Fruit fly (Drosophila melanogaster) whole organism, prepupa: Measurements from ENCODE around the gene Jupiter.
A peak's percentile ranks its signal among the peaks of the same experiment; 100 is the strongest.

Experiments used
- CG10631 ChIP-seq: fragments of 200-800 bp; sonication (Bioruptor generic); optimal IDR thresholded peaks from 2 replicates; lab custom pipeline; 2016; ENCODE audit warnings: missing biosample characterization, missing genetic modification characterization
- CG11294 ChIP-seq: fragments of 200-800 bp; sonication (Bioruptor generic); IDR thresholded peaks from 2 replicates; pipeline ENCODE4 v1.3.6; 2022; ENCODE audit warnings: missing biosample characterization, missing genetic modification characterization
- CG11762 ChIP-seq: fragments of 200-800 bp; sonication (Bioruptor generic); optimal IDR thresholded peaks from 3 replicates; lab custom pipeline; 2016; ENCODE audit warnings: missing biosample characterization, missing genetic modification characterization; ENCODE audit not compliant: insufficient read depth
- CG11902 ChIP-seq: fragments of 200-800 bp; sonication (Bioruptor generic); optimal IDR thresholded peaks from 3 replicates; lab custom pipeline; 2016; ENCODE audit warnings: missing biosample characterization, missing genetic modification characterization
- CG16779 ChIP-seq: fragments of 200-800 bp; sonication (Bioruptor generic); optimal IDR thresholded peaks from 3 replicates; lab custom pipeline; 2017; ENCODE audit warnings: missing biosample characterization, mild to moderate bottlenecking, missing genetic modification characterization
- CG3032 ChIP-seq: fragments of 200-800 bp; optimal IDR thresholded peaks from 2 replicates; lab custom pipeline; 2019; ENCODE audit warnings: missing biosample characterization, mild to moderate bottlenecking, missing genetic modification characterization, moderate library complexity
- CG31627 ChIP-seq: fragments of 200-800 bp; sonication (Bioruptor generic); optimal IDR thresholded peaks from 3 replicates; lab custom pipeline; 2016; ENCODE audit warnings: missing biosample characterization, missing genetic modification characterization
- CG32006 ChIP-seq: fragments of 200-800 bp; sonication (Bioruptor generic); optimal IDR thresholded peaks from 3 replicates; lab custom pipeline; 2017; ENCODE audit warnings: missing biosample characterization, mild to moderate bottlenecking, missing genetic modification characterization
- CG34406 ChIP-seq: fragments of 200-800 bp; sonication (Bioruptor generic); optimal IDR thresholded peaks from 3 replicates; lab custom pipeline; 2016; ENCODE audit warnings: missing biosample characterization, missing genetic modification characterization
- CG3919 ChIP-seq: fragments of 200-800 bp; sonication (Bioruptor generic); optimal IDR thresholded peaks from 3 replicates; lab custom pipeline; 2016; ENCODE audit warnings: missing biosample characterization, missing genetic modification characterization
- CG4318 ChIP-seq: fragments of 200-800 bp; sonication (Bioruptor generic); optimal IDR thresholded peaks from 3 replicates; lab custom pipeline; 2017; ENCODE audit warnings: missing biosample characterization, mild to moderate bottlenecking, missing genetic modification characterization
- CG6276 ChIP-seq: fragments of 200-800 bp; sonication (Bioruptor generic); optimal IDR thresholded peaks from 2 replicates; lab custom pipeline; 2017; ENCODE audit warnings: missing biosample characterization, mild to moderate bottlenecking, missing genetic modification characterization
- CG6792 ChIP-seq: fragments of 200-800 bp; sonication (Bioruptor generic); optimal IDR thresholded peaks from 3 replicates; lab custom pipeline; 2016; ENCODE audit warnings: missing biosample characterization, missing genetic modification characterization
- CG6808 ChIP-seq: fragments of 200-800 bp; sonication (Bioruptor generic); optimal IDR thresholded peaks from 3 replicates; lab custom pipeline; 2017; ENCODE audit warnings: missing biosample characterization, missing genetic modification characterization, mild to moderate bottlenecking, moderate library complexity, missing genetic modification reagents
- CG7368 ChIP-seq: fragments of 200-800 bp; sonication (Bioruptor generic); optimal IDR thresholded peaks from 3 replicates; lab custom pipeline; 2016; ENCODE audit warnings: missing biosample characterization, missing genetic modification characterization
- CG8119 ChIP-seq: fragments of 200-800 bp; sonication (Bioruptor generic); IDR thresholded peaks from 3 replicates; pipeline ENCODE4 v1.3.6; 2022; ENCODE audit warnings: missing biosample characterization, missing genetic modification characterization
- CG9139 ChIP-seq: fragments of 200-800 bp; sonication (Bioruptor generic); optimal IDR thresholded peaks from 3 replicates; lab custom pipeline; 2017; ENCODE audit warnings: missing biosample characterization, mild to moderate bottlenecking, missing genetic modification characterization
- Eip78C ChIP-seq: fragments of 200-800 bp; sonication (Bioruptor generic); peaks from one replicate; lab custom pipeline; 2016; ENCODE audit warnings: missing biosample characterization, missing genetic modification characterization
- Eip93F ChIP-seq: fragments of 200-800 bp; sonication (Bioruptor generic); optimal IDR thresholded peaks from 2 replicates; lab custom pipeline; 2016; ENCODE audit warnings: missing biosample characterization, mild to moderate bottlenecking, missing genetic modification characterization
- Ets21C ChIP-seq: fragments of 200-800 bp; sonication (Bioruptor generic); optimal IDR thresholded peaks from 3 replicates; lab custom pipeline; 2016; ENCODE audit warnings: missing biosample characterization, missing genetic modification characterization
- Ets96B ChIP-seq: fragments of 200-800 bp; optimal IDR thresholded peaks from 2 replicates; lab custom pipeline; 2019; ENCODE audit warnings: missing biosample characterization, mild to moderate bottlenecking, missing genetic modification characterization, moderate library complexity
- Gug ChIP-seq: fragments of 200-800 bp; sonication (Bioruptor generic); IDR thresholded peaks from 2 replicates; pipeline ENCODE4 v1.3.6; 2022; ENCODE audit warnings: missing biosample characterization, missing genetic modification characterization
- Hr38 ChIP-seq: sonication (Bioruptor generic); optimal IDR thresholded peaks from 2 replicates; lab custom pipeline; 2016; ENCODE audit warnings: missing biosample characterization, missing genetic modification characterization
- Hr39 ChIP-seq: fragments of 200-800 bp; sonication (Bioruptor generic); optimal IDR thresholded peaks from 2 replicates; lab custom pipeline; 2016; ENCODE audit warnings: missing biosample characterization, missing genetic modification characterization
- Hr4 ChIP-seq: fragments of 200-800 bp; sonication (Bioruptor generic); optimal IDR thresholded peaks from 3 replicates; lab custom pipeline; 2016; ENCODE audit warnings: missing biosample characterization, missing genetic modification characterization
- Met ChIP-seq: fragments of 200-800 bp; sonication (Bioruptor generic); optimal IDR thresholded peaks from 3 replicates; lab custom pipeline; 2016; ENCODE audit warnings: missing biosample characterization, missing genetic modification characterization
- Smox ChIP-seq: fragments of 200-800 bp; sonication (Bioruptor generic); optimal IDR thresholded peaks from 3 replicates; lab custom pipeline; 2016; ENCODE audit warnings: missing biosample characterization, missing genetic modification characterization
- Sox14 ChIP-seq: fragments of 200-800 bp; sonication (Bioruptor generic); optimal IDR thresholded peaks from 3 replicates; lab custom pipeline; 2016; ENCODE audit warnings: missing biosample characterization, missing genetic modification characterization
- Sox15 ChIP-seq: fragments of 200-800 bp; sonication (Bioruptor generic); optimal IDR thresholded peaks from 3 replicates; lab custom pipeline; 2016; ENCODE audit warnings: missing biosample characterization, missing genetic modification characterization
- achi ChIP-seq: fragments of 200-800 bp; sonication (Bioruptor generic); optimal IDR thresholded peaks from 3 replicates; lab custom pipeline; 2016; ENCODE audit warnings: missing biosample characterization, missing genetic modification characterization
- cyc ChIP-seq: fragments of 200-800 bp; sonication (Bioruptor generic); optimal IDR thresholded peaks from 3 replicates; lab custom pipeline; 2016; ENCODE audit warnings: missing biosample characterization, missing genetic modification characterization
- dac ChIP-seq: fragments of 200-800 bp; sonication (Bioruptor generic); optimal IDR thresholded peaks from 2 replicates; lab custom pipeline; 2017; ENCODE audit warnings: missing biosample characterization, mild to moderate bottlenecking, missing genetic modification characterization
- dsx ChIP-seq: fragments of 200-800 bp; optimal IDR thresholded peaks from 3 replicates; lab custom pipeline; 2019; ENCODE audit warnings: missing biosample characterization, mild to moderate bottlenecking, missing genetic modification characterization, moderate library complexity; ENCODE audit not compliant: poor library complexity, severe bottlenecking
- eg ChIP-seq: fragments of 200-800 bp; sonication (Bioruptor generic); IDR thresholded peaks from 3 replicates; pipeline ENCODE4 v1.3.6; 2022; ENCODE audit warnings: missing biosample characterization, missing genetic modification characterization
- esn ChIP-seq: fragments of 200-800 bp; sonication (Bioruptor generic); optimal IDR thresholded peaks from 2 replicates; lab custom pipeline; 2016; ENCODE audit warnings: missing biosample characterization, mild to moderate bottlenecking, missing genetic modification characterization, moderate library complexity
- fd59A ChIP-seq: fragments of 200-800 bp; sonication (Bioruptor generic); optimal IDR thresholded peaks from 2 replicates; lab custom pipeline; 2017; ENCODE audit warnings: missing biosample characterization, mild to moderate bottlenecking, missing genetic modification characterization, missing genetic modification reagents
- fd85E ChIP-seq: fragments of 200-800 bp; sonication (Bioruptor generic); optimal IDR thresholded peaks from 3 replicates; lab custom pipeline; 2016; ENCODE audit warnings: missing biosample characterization, missing genetic modification characterization
- fkh ChIP-seq: fragments of 200-800 bp; sonication (Bioruptor generic); optimal IDR thresholded peaks from 3 replicates; lab custom pipeline; 2017; ENCODE audit warnings: missing biosample characterization, mild to moderate bottlenecking, missing genetic modification characterization, moderate library complexity
- lz ChIP-seq: fragments of 200-800 bp; sonication (Bioruptor generic); optimal IDR thresholded peaks from 3 replicates; lab custom pipeline; 2016; ENCODE audit warnings: missing biosample characterization, missing genetic modification characterization
- net ChIP-seq: fragments of 200-800 bp; sonication (Bioruptor generic); optimal IDR thresholded peaks from 3 replicates; lab custom pipeline; 2016; ENCODE audit warnings: missing biosample characterization, missing genetic modification characterization
- pdm3 ChIP-seq: fragments of 200-800 bp; sonication (Bioruptor generic); optimal IDR thresholded peaks from 3 replicates; lab custom pipeline; 2016; ENCODE audit warnings: missing biosample characterization, missing genetic modification characterization
- salr ChIP-seq, 2 experiments: fragments of 200-800 bp; sonication (Bioruptor generic); optimal IDR thresholded peaks; 3 replicates each; lab custom pipeline; 2016 to 2018; ENCODE audit warnings: missing biosample characterization in 2 of 2, missing genetic modification characterization in 2 of 2, mild to moderate bottlenecking in 1 of 2
- spab ChIP-seq: fragments of 200-800 bp; sonication (Bioruptor generic); optimal IDR thresholded peaks from 2 replicates; lab custom pipeline; 2017; ENCODE audit warnings: missing biosample characterization, mild to moderate bottlenecking, missing genetic modification characterization, missing genetic modification reagents
- ss ChIP-seq, 2 experiments: fragments of 200-800 bp; sonication (Bioruptor generic); optimal IDR thresholded peaks; 2 replicates in 1 of 2; 3 replicates in 1 of 2; lab custom pipeline; 2017 to 2018; ENCODE audit warnings: mild to moderate bottlenecking in 2 of 2, missing biosample characterization in 2 of 2, missing genetic modification characterization in 2 of 2, moderate library complexity in 1 of 2
- svp ChIP-seq: fragments of 200-800 bp; sonication (Bioruptor generic); peaks from one replicate; lab custom pipeline; 2016; ENCODE audit warnings: missing biosample characterization, missing genetic modification characterization
- vri ChIP-seq: fragments of 200-800 bp; sonication (Bioruptor generic); optimal IDR thresholded peaks from 3 replicates; lab custom pipeline; 2016; ENCODE audit warnings: missing biosample characterization, mild to moderate bottlenecking, missing genetic modification characterization

Jupiter gene

DNA sequence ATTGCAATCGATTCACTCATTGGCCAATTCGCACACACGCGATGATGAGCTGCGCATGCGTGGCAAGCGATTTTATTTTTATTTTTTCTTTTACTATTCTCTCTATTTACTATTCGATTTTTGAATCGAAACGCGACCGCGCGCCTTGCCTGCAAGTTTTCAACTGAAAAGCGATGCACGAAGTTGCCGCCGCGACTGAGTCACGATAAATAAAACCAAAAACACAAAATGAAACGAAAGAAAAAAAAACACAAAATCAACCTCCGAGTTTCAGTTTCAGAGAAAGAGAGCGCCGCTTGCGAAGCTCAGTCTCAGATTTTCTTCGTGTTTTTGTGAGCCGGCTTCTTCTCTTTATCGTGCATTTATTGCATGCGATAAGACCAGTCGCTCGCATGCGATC is 27.1 kb upstream of the Jupiter start (continued):
- TF ChIP-seq net (GFP tag; lab: Kevin White, UChicago) (peak; percentile 62), svp (GFP tag; lab: Kevin White, UChicago) (peak; percentile 65), salr (GFP tag; optimal IDR thresholded peaks at IDR 0.05; lab: Kevin White, UChicago) (no peak), Eip78C (GFP tag; lab: Kevin White, UChicago) (peak; percentile 82), dsx (peak; percentile 52), CG7368 (GFP tag; lab: Kevin White, UChicago) (peak; percentile 39), pdm3 (GFP tag; lab: Kevin White, UChicago) (no peak), Smox (GFP tag; lab: Kevin White, UChicago) (no peak), fd59A (GFP tag; lab: Kevin White, UChicago) (no peak), Hr38 (no peak), Sox14 (GFP tag; lab: Kevin White, UChicago) (peak; percentile 9), CG3919 (GFP tag; lab: Kevin White, UChicago) (peak; percentile 27), CG32006 (GFP tag; lab: Kevin White, UChicago) (no peak), vri (GFP tag; lab: Kevin White, UChicago) (peak; percentile 58), CG10631 (GFP tag; lab: Kevin White, UChicago) (no peak), CG6792 (no peak), Hr4 (no peak), Sox15 (GFP tag; lab: Kevin White, UChicago) (no peak), CG9139 (GFP tag; lab: Kevin White, UChicago) (peak; percentile 92), CG11762 (GFP tag; lab: Kevin White, UChicago) (peak; percentile 27), Gug (no peak), eg (GFP tag; lab: Robert Waterston, UW) (peak; percentile 87), CG4318 (GFP tag; lab: Kevin White, UChicago) (no peak), CG16779 (peak; percentile 82), Met (GFP tag; lab: Kevin White, UChicago) (no peak), lz (GFP tag; lab: Kevin White, UChicago) (no peak), ss (GFP tag; optimal IDR thresholded peaks at IDR 0.05; lab: Kevin White, UChicago) (peak; percentile 94 to 97), CG11294 (GFP tag; lab: Robert Waterston, UW) (no peak; the same call in 1 of the 2 replicates), Ets96B (tag; lab: Kevin White, UChicago) (peak; percentile 42)

dm6 chr3R:11639946-11640588 is 20.4 kb upstream of the Jupiter start:
- TF ChIP-seq CG8119 (GFP tag; lab: Robert Waterston, UW), result 0 out of 3 replicates have a peak, but pooled peaks have one; percentile 23
- no peak for TF ChIP-seq achi (GFP tag; lab: Kevin White, UChicago)
- TF ChIP-seq CG31627 (GFP tag; lab: Kevin White, UChicago), result peak; percentile 7
- no peak for TF ChIP-seq CG34406 (GFP tag; lab: Kevin White, UChicago)
- TF ChIP-seq fd85E, result no peak
- TF ChIP-seq ss (GFP tag; optimal IDR thresholded peaks at IDR 0.05; lab: Kevin White, UChicago), result no peak
- peak; percentile 23 for TF ChIP-seq esn (GFP tag; lab: Kevin White, UChicago)
- no peak for TF ChIP-seq Sox14 (GFP tag; lab: Kevin White, UChicago)
- TF ChIP-seq Gug, result no peak
- TF ChIP-seq pdm3 (GFP tag; lab: Kevin White, UChicago), result no peak
- peak; percentile 93 for TF ChIP-seq vri (GFP tag; lab: Kevin White, UChicago)
- no peak for TF ChIP-seq CG6808 (GFP tag; lab: Kevin White, UChicago)
- no peak for TF ChIP-seq Ets21C (GFP tag; lab: Kevin White, UChicago)
- no peak for TF ChIP-seq CG3919 (GFP tag; lab: Kevin White, UChicago)
- TF ChIP-seq net (GFP tag; lab: Kevin White, UChicago), result no peak
- no peak for TF ChIP-seq Hr38
- TF ChIP-seq spab, result no peak
- no peak for TF ChIP-seq cyc (GFP tag; lab: Kevin White, UChicago)
- TF ChIP-seq CG11902 (GFP tag; lab: Kevin White, UChicago), result no peak
- no peak for TF ChIP-seq CG3032 (tag; lab: Kevin White, UChicago)
- TF ChIP-seq CG4318 (GFP tag; lab: Kevin White, UChicago), result no peak
- TF ChIP-seq eg (GFP tag; lab: Robert Waterston, UW), result no peak
- no peak for TF ChIP-seq Hr39 (GFP tag; lab: Kevin White, UChicago)
- no peak for TF ChIP-seq CG6276
- TF ChIP-seq Eip93F, result peak; percentile 40
- no peak for TF ChIP-seq dac (GFP tag; lab: Kevin White, UChicago)
- no peak for TF ChIP-seq CG6792
- peak; percentile 31 for TF ChIP-seq Eip78C (GFP tag; lab: Kevin White, UChicago)
- TF ChIP-seq fkh, result peak; percentile 88
